Worm (Caenorhabditis elegans): ENCODE measurements around the gene C17H12.3.

The C17H12.3 gene

DNA sequence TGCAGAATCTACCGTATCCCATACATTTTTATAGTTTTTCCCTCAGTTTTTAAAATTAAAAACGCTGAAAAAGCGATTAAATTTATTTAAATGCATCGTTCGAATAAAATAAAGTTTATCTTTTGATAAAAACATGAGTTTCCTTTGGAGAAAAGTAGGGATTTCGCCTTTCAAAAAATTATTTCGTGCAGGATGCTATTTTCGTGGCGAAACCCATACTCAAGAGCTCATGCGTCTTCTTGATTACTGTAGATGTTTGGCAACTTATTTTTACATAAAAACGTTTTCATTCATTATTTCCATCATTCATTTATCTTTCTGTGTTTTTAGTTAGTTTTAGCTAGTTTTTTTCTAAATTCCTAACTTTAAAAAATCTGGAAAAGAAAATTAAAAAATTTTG lies 5.5 kb downstream of the C17H12.3 start:
- TF ChIP-seq tbx-7 (tag; optimal IDR thresholded peaks at IDR 0.05) (no peak), eyg-1 (tag; optimal IDR thresholded peaks at IDR 0.05) (no peak), fax-1 (tag; optimal IDR thresholded peaks at IDR 0.05) (no peak), elt-2 (tag; optimal IDR thresholded peaks at IDR 0.05) (no peak), elt-4 (tag; optimal IDR thresholded peaks at IDR 0.05) (no peak), unc-42 (tag; optimal IDR thresholded peaks at IDR 0.05) (no peak), unc-3 (GFP tag; conservative IDR thresholded peaks at IDR 0.05) (no peak), unc-3 (tag; optimal IDR thresholded peaks at IDR 0.05) (no peak), pqm-1 (tag; optimal IDR thresholded peaks at IDR 0.05) (no peak), ceh-30 (tag; optimal IDR thresholded peaks at IDR 0.05) (no peak), ttx-3 (tag; optimal IDR thresholded peaks at IDR 0.05) (no peak), nhr-232 (tag; optimal IDR thresholded peaks at IDR 0.05) (no peak), lin-11 (tag; optimal IDR thresholded peaks at IDR 0.05) (no peak), mec-3 (tag; optimal IDR thresholded peaks at IDR 0.05; ENCODE audit: borderline replicate concordance) (no peak), dmd-4 (tag; optimal IDR thresholded peaks at IDR 0.05; ENCODE audit: borderline replicate concordance) (no peak)

DNA sequence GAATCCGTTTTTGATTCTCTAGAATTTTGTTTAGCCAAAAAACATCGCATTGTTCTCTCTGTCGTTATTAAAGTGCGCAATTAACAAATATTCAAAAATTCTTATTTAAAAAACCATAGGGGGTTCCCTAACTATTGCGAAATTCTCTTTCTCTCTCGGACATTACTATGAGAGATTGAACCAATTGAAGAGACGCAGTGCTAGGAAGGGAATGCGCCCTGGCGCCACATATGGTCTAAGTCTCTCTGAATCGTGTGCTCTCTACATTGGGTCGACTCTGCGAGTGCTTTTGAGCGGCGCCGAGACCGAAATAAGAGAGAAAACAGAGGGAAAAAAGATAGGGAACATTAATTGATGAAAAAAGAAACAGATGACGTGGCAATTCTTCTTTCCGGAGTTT lies 9.6 kb downstream of the C17H12.3 start:
- TF ChIP-seq tbx-2 (tag; optimal IDR thresholded peaks at IDR 0.05) (no peak), nfya-1 (tag; optimal IDR thresholded peaks at IDR 0.05) (peak; percentile 34), unc-55 (GFP tag; optimal IDR thresholded peaks at IDR 0.05) (peak; percentile 20), unc-42 (tag; optimal IDR thresholded peaks at IDR 0.05) (peak; percentile 31)

DNA sequence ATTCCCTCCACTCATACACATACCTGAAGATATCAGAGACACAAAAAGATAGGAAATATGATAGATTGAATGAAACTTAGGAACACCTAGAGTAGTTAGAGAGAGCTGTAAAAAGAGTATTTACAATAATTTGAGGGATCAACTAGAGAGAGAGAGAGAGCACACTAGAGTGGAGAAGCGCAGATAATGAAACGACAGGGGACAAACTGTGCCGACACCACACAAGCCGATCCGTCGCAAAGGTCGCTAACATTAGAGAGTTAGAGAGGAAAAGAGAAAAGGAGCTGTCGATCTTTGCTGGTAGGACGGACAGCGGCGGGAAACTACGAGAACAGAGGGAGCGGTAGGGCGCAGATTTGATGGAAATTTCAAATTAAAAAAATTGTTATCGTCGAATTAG lies 10.3 kb downstream of the C17H12.3 start, which contains the start of gene dyci-1:
dyci-1 (minus strand) TSS at position 122 of the 400 bp plus-strand sequence.
- no peak for TF ChIP-seq ceh-19 (GFP tag; optimal IDR thresholded peaks at IDR 0.05)
- TF ChIP-seq ztf-16 (tag; optimal IDR thresholded peaks at IDR 0.05) = no peak
- TF ChIP-seq K09A11.1 (tag; optimal IDR thresholded peaks at IDR 0.05; ENCODE audit: insufficient read depth) = no peak
- TF ChIP-seq che-1 (tag; optimal IDR thresholded peaks at IDR 0.05) = no peak
- no peak for TF ChIP-seq sdc-2 (tag; optimal IDR thresholded peaks at IDR 0.05)
- no peak for TF ChIP-seq F13H6.1 (tag; optimal IDR thresholded peaks at IDR 0.05)
- no peak for TF ChIP-seq zip-5 (tag; optimal IDR thresholded peaks at IDR 0.05)
- no peak for TF ChIP-seq ttx-3 (tag; optimal IDR thresholded peaks at IDR 0.05)
- no peak for TF ChIP-seq eyg-1 (tag; optimal IDR thresholded peaks at IDR 0.05)
- peak; percentile 47 for TF ChIP-seq tbx-2 (tag; optimal IDR thresholded peaks at IDR 0.05)
- TF ChIP-seq unc-55 (GFP tag; optimal IDR thresholded peaks at IDR 0.05) = no peak
- no peak for TF ChIP-seq dve-1 (tag; optimal IDR thresholded peaks at IDR 0.05)
- TF ChIP-seq elt-4 (tag; optimal IDR thresholded peaks at IDR 0.05) = no peak
- TF ChIP-seq ceh-22 (tag; optimal IDR thresholded peaks at IDR 0.05) = peak; percentile 2
- peak; percentile 32 for TF ChIP-seq ceh-18 (tag; optimal IDR thresholded peaks at IDR 0.05)
- TF ChIP-seq lim-6 (tag; optimal IDR thresholded peaks at IDR 0.05) = no peak
- TF ChIP-seq ceh-31 (tag; optimal IDR thresholded peaks at IDR 0.05) = peak; percentile 1

DNA sequence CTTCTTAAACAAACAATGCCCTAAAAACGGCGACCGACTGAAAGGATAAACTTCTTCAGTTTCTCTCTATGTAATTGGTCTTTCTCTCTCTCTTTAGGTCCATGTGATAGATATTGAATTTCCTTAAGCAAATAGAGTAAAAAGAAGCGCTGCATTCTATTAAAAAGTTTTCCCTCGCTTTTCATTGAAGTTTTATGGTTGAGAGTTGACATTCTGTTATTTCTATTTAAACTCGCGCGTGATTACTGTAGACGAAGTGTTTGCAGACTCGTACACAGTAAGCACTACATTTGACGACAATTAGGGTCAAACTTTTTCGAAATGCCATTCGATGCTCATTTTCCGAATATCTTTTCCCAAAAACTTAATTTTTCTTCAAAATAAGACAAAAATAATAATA lies 18.3 kb downstream of the C17H12.3 start:
- no peak for TF ChIP-seq ceh-9 (tag; optimal IDR thresholded peaks at IDR 0.05)
- no peak for TF ChIP-seq ceh-48 (tag; optimal IDR thresholded peaks at IDR 0.05)
- TF ChIP-seq ets-4 (tag; optimal IDR thresholded peaks at IDR 0.05) = no peak
- no peak for TF ChIP-seq fax-1 (tag; optimal IDR thresholded peaks at IDR 0.05)
- TF ChIP-seq sox-4 (tag; optimal IDR thresholded peaks at IDR 0.05) = no peak
- no peak for TF ChIP-seq hlh-13 (GFP tag; optimal IDR thresholded peaks at IDR 0.05)
- no peak for TF ChIP-seq ceh-22 (tag; optimal IDR thresholded peaks at IDR 0.05)
- TF ChIP-seq ceh-34 (tag; optimal IDR thresholded peaks at IDR 0.05) = no peak
- no peak for TF ChIP-seq unc-3 (GFP tag; conservative IDR thresholded peaks at IDR 0.05)
- no peak for TF ChIP-seq unc-3 (tag; optimal IDR thresholded peaks at IDR 0.05)
- TF ChIP-seq pax-1 (tag; optimal IDR thresholded peaks at IDR 0.05) = no peak
- no peak for TF ChIP-seq nhr-11 (tag; optimal IDR thresholded peaks at IDR 0.05)

Data from whole organism, late embryonic.